Worm (Caenorhabditis elegans) whole organism, late embryonic: ENCODE results near the gene C02H6.3.

Experiments used
- C38D4.7 ChIP-seq: fragments of 200-800 bp; sonication (Bioruptor generic); optimal IDR thresholded peaks from 2 replicates; lab custom pipeline; 2018; ENCODE audit warnings: mild to moderate bottlenecking, missing genetic modification characterization, moderate library complexity, missing compliant biosample characterization
- F13H6.1 ChIP-seq: sonication (generic microtip); optimal IDR thresholded peaks from 2 replicates; lab custom pipeline; 2016; ENCODE audit warnings: missing genetic modification characterization, missing compliant biosample characterization
- Y22D7AL.16 ChIP-seq: sonication (generic microtip); optimal IDR thresholded peaks from 2 replicates; lab custom pipeline; 2016; ENCODE audit warnings: missing genetic modification characterization, missing compliant biosample characterization
- ahr-1 ChIP-seq: sonication (generic microtip); optimal IDR thresholded peaks from 2 replicates; lab custom pipeline; 2016; ENCODE audit warnings: missing genetic modification characterization, missing compliant biosample characterization
- ceh-19 ChIP-seq: fragments of 200-800 bp; sonication (Bioruptor generic); optimal IDR thresholded peaks from 2 replicates; lab custom pipeline; 2018; ENCODE audit warnings: mild to moderate bottlenecking, missing genetic modification characterization, missing compliant biosample characterization
- ceh-22 ChIP-seq: sonication (generic microtip); optimal IDR thresholded peaks from 2 replicates; lab custom pipeline; 2017; ENCODE audit warnings: missing biosample characterization, missing genetic modification characterization
- ceh-24 ChIP-seq: sonication (generic microtip); optimal IDR thresholded peaks from 2 replicates; lab custom pipeline; 2016; ENCODE audit warnings: mild to moderate bottlenecking, missing genetic modification characterization, missing compliant biosample characterization
- ceh-34 ChIP-seq: sonication (generic microtip); optimal IDR thresholded peaks from 2 replicates; lab custom pipeline; 2016; ENCODE audit warnings: mild to moderate bottlenecking, missing genetic modification characterization, missing compliant biosample characterization
- ceh-48 ChIP-seq: sonication (generic microtip); optimal IDR thresholded peaks from 2 replicates; lab custom pipeline; 2016; ENCODE audit warnings: missing genetic modification characterization, inconsistent platforms, missing compliant biosample characterization
- ceh-6 ChIP-seq: fragments of 200-800 bp; sonication (Bioruptor generic); optimal IDR thresholded peaks from 2 replicates; lab custom pipeline; 2018; ENCODE audit warnings: mild to moderate bottlenecking, missing genetic modification characterization, missing compliant biosample characterization
- ceh-9 ChIP-seq: sonication (generic microtip); optimal IDR thresholded peaks from 2 replicates; lab custom pipeline; 2016; ENCODE audit warnings: mild to moderate bottlenecking, missing genetic modification characterization, inconsistent platforms, missing compliant biosample characterization
- che-1 ChIP-seq: sonication (generic microtip); optimal IDR thresholded peaks from 2 replicates; lab custom pipeline; 2016; ENCODE audit warnings: mild to moderate bottlenecking, missing genetic modification characterization, missing compliant biosample characterization
- dmd-4 ChIP-seq: sonication (generic microtip); optimal IDR thresholded peaks from 2 replicates; lab custom pipeline; 2016; ENCODE audit warnings: borderline replicate concordance, missing genetic modification characterization, missing compliant biosample characterization
- dve-1 ChIP-seq: sonication (generic microtip); optimal IDR thresholded peaks from 2 replicates; lab custom pipeline; 2017; ENCODE audit warnings: antibody characterized with exemption, mild to moderate bottlenecking, missing genetic modification characterization, missing compliant biosample characterization
- elt-4 ChIP-seq: sonication (generic microtip); optimal IDR thresholded peaks from 2 replicates; lab custom pipeline; 2016; ENCODE audit warnings: missing genetic modification characterization, missing compliant biosample characterization
- fax-1 ChIP-seq: sonication (generic microtip); optimal IDR thresholded peaks from 2 replicates; lab custom pipeline; 2016; ENCODE audit warnings: missing genotype, missing genetic modification characterization, missing compliant biosample characterization
- fkh-10 ChIP-seq: fragments of 150-350 bp; optimal IDR thresholded peaks from 2 replicates; lab custom pipeline; 2014; ENCODE audit warnings: missing biosample characterization, missing genetic modification reagents, missing genetic modification characterization
- gmeb-2 ChIP-seq: sonication (generic microtip); optimal IDR thresholded peaks from 2 replicates; lab custom pipeline; 2016; ENCODE audit warnings: missing genetic modification characterization, inconsistent platforms, missing compliant biosample characterization
- hlh-30 ChIP-seq: sonication (generic microtip); optimal IDR thresholded peaks from 2 replicates; lab custom pipeline; 2017; ENCODE audit warnings: antibody characterized with exemption, missing genetic modification characterization, missing compliant biosample characterization; ENCODE audit not compliant: insufficient read depth
- hlh-6 ChIP-seq: sonication (generic microtip); optimal IDR thresholded peaks from 2 replicates; lab custom pipeline; 2016; ENCODE audit warnings: missing genotype, missing genetic modification characterization, missing compliant biosample characterization
- hlh-8 ChIP-seq: sonication (generic microtip); optimal IDR thresholded peaks from 2 replicates; lab custom pipeline; 2016; ENCODE audit warnings: missing genotype, missing genetic modification characterization, missing compliant biosample characterization
- lim-6 ChIP-seq: sonication (generic microtip); optimal IDR thresholded peaks from 2 replicates; lab custom pipeline; 2016; ENCODE audit warnings: missing genetic modification characterization, missing compliant biosample characterization
- madf-2 ChIP-seq: sonication (generic microtip); optimal IDR thresholded peaks from 2 replicates; lab custom pipeline; 2017; ENCODE audit warnings: missing genetic modification characterization, missing compliant biosample characterization
- mec-3 ChIP-seq: sonication (generic microtip); optimal IDR thresholded peaks from 2 replicates; lab custom pipeline; 2016; ENCODE audit warnings: borderline replicate concordance, missing genetic modification characterization, missing compliant biosample characterization
- nhr-11 ChIP-seq: fragments of 150-350 bp; optimal IDR thresholded peaks from 2 replicates; lab custom pipeline; 2014; ENCODE audit warnings: missing biosample characterization, missing genetic modification characterization
- nhr-232 ChIP-seq: sonication (generic microtip); optimal IDR thresholded peaks from 2 replicates; lab custom pipeline; 2016; ENCODE audit warnings: missing genetic modification characterization, missing compliant biosample characterization
- pag-3 ChIP-seq: sonication (generic microtip); optimal IDR thresholded peaks from 2 replicates; lab custom pipeline; 2016; ENCODE audit warnings: missing compliant biosample characterization, missing genetic modification characterization, borderline replicate concordance
- pat-9 ChIP-seq: fragments of 200-800 bp; sonication (Bioruptor generic); optimal IDR thresholded peaks from 2 replicates; lab custom pipeline; 2018; ENCODE audit warnings: mild to moderate bottlenecking, missing genetic modification characterization, moderate library complexity, missing compliant biosample characterization
- pha-2 ChIP-seq: sonication (generic microtip); optimal IDR thresholded peaks from 2 replicates; lab custom pipeline; 2017; ENCODE audit warnings: mild to moderate bottlenecking, missing genetic modification characterization, missing compliant biosample characterization
- pha-4 ChIP-seq: fragments of 150-350 bp; optimal IDR thresholded peaks from 2 replicates; lab custom pipeline; 2018; ENCODE audit warnings: missing biosample characterization, missing genetic modification reagents, missing genetic modification characterization
- pros-1 ChIP-seq: fragments of 150-350 bp; optimal IDR thresholded peaks from 2 replicates; lab custom pipeline; 2014; ENCODE audit warnings: missing biosample characterization, missing genetic modification reagents, missing genetic modification characterization
- rnt-1 ChIP-seq: sonication (generic microtip); optimal IDR thresholded peaks from 2 replicates; lab custom pipeline; 2016; ENCODE audit warnings: missing genetic modification characterization, missing compliant biosample characterization
- syd-9 ChIP-seq: sonication (generic microtip); optimal IDR thresholded peaks from 2 replicates; lab custom pipeline; 2016; ENCODE audit warnings: mild to moderate bottlenecking, missing genetic modification characterization, moderate library complexity, missing compliant biosample characterization
- unc-42 ChIP-seq: sonication (generic microtip); optimal IDR thresholded peaks from 2 replicates; lab custom pipeline; 2016; ENCODE audit warnings: missing genotype, missing genetic modification characterization, missing compliant biosample characterization
- unc-55 ChIP-seq: sonication (generic microtip); optimal IDR thresholded peaks from 2 replicates; lab custom pipeline; 2017; ENCODE audit warnings: missing biosample characterization, missing genetic modification reagents, missing genetic modification characterization
- unc-86 ChIP-seq: sonication (generic microtip); optimal IDR thresholded peaks from 2 replicates; lab custom pipeline; 2016; ENCODE audit warnings: missing genetic modification characterization, missing compliant biosample characterization
- zip-5 ChIP-seq: sonication (generic microtip); optimal IDR thresholded peaks from 2 replicates; lab custom pipeline; 2016; ENCODE audit warnings: missing genetic modification characterization, missing compliant biosample characterization

The C02H6.3 gene

DNA sequence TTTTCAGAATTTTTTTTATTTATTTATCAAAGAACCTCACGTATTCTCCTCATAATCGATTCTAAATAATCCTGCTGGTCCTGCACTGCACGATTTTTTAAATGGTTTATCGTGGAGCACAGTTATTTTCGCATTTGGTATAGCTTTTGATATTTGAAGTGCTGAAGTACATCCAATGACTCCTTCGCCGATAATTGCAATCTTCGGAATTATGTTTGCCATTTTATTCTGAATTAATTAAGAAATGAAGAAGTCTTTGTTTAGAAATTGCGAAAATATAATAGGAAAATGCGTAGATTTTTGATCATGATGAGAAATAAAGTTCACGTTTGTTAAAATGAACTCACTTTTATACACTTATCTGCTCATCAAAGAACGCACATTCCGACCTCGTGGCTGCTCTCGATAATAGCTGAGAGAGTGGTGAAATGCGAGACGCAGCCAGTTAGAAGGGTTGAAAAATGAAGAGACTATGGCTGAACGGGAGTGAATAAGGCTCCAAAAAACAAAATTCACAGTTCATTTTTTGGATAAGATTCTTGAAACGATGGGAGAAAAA is 47.2 kb upstream of the C02H6.3 start:
- TF ChIP-seq unc-55 (GFP tag; lab: Kevin White, UChicago): peak; percentile 19
- no peak for TF ChIP-seq F13H6.1
- no peak for TF ChIP-seq hlh-6
- TF ChIP-seq, all 69 proteins: peak for 1

DNA sequence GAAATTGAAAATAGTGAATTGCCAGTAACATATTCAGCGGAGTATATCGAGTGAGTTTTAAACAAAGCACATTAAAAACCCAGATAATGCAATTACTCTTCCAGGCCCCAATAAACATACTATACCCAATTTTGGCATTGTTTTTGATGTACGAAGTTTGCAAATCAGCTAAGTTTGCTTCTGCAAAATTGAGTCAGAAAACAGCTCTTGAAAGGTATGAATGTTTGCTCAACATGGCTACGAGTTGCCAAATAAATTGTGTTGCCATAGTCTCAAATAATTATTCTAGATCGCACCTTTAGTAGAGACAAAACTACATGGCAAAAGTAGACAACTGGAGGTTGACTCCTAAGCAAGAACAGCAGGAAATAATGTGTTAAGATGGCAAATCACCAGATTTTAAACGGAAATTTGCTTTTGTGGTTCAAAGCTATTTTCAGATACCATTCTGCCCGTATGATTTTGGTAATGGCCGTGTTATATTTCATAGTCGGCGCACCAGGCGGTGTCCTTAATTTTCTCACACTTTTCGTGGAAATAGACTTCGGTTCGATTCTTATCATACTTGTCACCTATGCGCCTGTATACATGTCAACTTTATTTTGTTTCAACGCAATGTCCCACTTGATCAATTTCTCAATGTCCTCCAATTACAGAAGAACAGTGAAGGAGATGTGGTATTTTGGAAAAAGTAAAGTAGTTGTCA is 44.9 kb upstream of the C02H6.3 start:
- TF ChIP-seq ceh-6 (GFP tag; lab: Kevin White, UChicago) (no peak), hlh-30 (no peak)

DNA sequence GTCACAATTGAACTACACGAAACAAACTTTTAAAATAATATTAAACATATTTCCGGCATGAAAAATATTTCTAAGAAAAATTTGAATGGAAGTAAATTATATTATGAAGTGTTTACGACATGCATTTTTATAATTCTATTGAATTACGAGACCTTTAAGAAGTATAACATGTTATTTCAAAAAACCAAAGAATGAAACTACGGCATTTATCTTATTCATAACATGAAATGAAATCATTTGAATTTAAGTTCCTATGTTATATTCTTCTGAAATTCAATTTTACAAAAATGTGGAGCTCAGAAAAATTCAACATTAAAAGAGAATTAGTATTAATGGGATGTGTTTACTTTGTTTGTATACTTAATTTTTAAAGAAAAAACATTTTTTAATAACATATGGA is 43.4 kb upstream of the C02H6.3 start, which contains the start of gene srw-71:
TSS of gene srw-71 (minus strand) at position 101 of the 400 bp plus-strand sequence.
- TF ChIP-seq fax-1 (tag; lab: Kevin White, UChicago) (no peak), Y22D7AL.16 (tag; lab: Kevin White, UChicago) (no peak), ceh-24 (tag; lab: Kevin White, UChicago) (no peak), syd-9 (no peak), gmeb-2 (no peak), rnt-1 (tag; lab: Kevin White, UChicago) (no peak), pag-3 (tag; lab: Kevin White, UChicago) (no peak), C38D4.7 (GFP tag; lab: Kevin White, UChicago) (no peak), ceh-9 (no peak), madf-2 (tag; lab: Kevin White, UChicago) (no peak), ahr-1 (tag; lab: Kevin White, UChicago) (no peak), che-1 (no peak), nhr-232 (tag; lab: Kevin White, UChicago) (no peak), hlh-30 (no peak), dmd-4 (tag; lab: Kevin White, UChicago) (no peak), unc-42 (no peak), fkh-10 (GFP tag; lab: Kevin White, UChicago) (no peak), ceh-48 (tag; lab: Kevin White, UChicago) (no peak), dve-1 (tag; lab: Kevin White, UChicago) (no peak)

DNA sequence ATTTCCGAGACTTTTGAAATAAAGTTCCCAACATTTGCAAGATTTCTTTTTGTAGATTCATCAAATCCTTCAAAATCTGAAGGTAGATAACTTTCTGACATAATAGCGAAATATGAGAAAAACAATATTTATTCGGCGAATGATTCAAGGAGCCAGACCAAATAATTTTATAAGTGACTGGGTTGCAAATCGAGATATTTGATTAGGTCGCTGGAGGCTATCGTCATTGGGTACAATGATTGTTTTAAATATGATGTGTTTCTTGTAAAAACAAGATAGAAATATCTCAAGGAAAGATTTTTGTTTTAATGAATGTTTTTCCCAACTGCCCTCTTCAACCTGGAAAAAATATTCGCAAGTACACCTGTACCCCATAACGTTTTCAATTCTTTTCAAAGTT is 41.2 kb upstream of the C02H6.3 start, which contains the start of gene srw-69:
TSS of gene srw-69 (minus strand) at position 101 of the 400 bp plus-strand sequence.
- TF ChIP-seq unc-55 (GFP tag; lab: Kevin White, UChicago) (no peak), lim-6 (no peak), mec-3 (tag; lab: Kevin White, UChicago) (no peak), unc-86 (tag; lab: Kevin White, UChicago) (no peak), ceh-19 (no peak), zip-5 (tag; lab: Kevin White, UChicago) (no peak), unc-42 (no peak), nhr-11 (tag; lab: Kevin White, UChicago) (no peak), che-1 (no peak), pros-1 (tag; lab: Kevin White, UChicago) (no peak), pha-4 (tag; lab: Kevin White, UChicago) (no peak), pha-2 (tag; lab: Kevin White, UChicago) (no peak), nhr-232 (tag; lab: Kevin White, UChicago) (no peak), elt-4 (tag; lab: Kevin White, UChicago) (no peak), ceh-24 (tag; lab: Kevin White, UChicago) (no peak), pat-9 (no peak), ceh-34 (tag; lab: Kevin White, UChicago) (no peak), ceh-22 (tag; lab: Kevin White, UChicago) (no peak), hlh-8 (no peak)
